Worm (Caenorhabditis elegans) whole organism, L3 larva: ENCODE results near the gene cab-1.

ENCODE experiments used
- fkh-10 ChIP-seq: sonication (generic microtip); optimal IDR thresholded peaks from 2 replicates; lab custom pipeline; 2017; ENCODE audit warnings: missing biosample characterization, missing genetic modification reagents, missing genetic modification characterization
- nhr-12 ChIP-seq: fragments of 150-350 bp; optimal IDR thresholded peaks from 2 replicates; lab custom pipeline; 2014; ENCODE audit warnings: missing biosample characterization, missing genetic modification characterization

ce11 chrX:12234424-12234823 lies 21.7 kb upstream of the cab-1 start:
- no peak for TF ChIP-seq fkh-10 (GFP tag; lab: Kevin White, UChicago)
- TF ChIP-seq nhr-12 (tag; lab: Kevin White, UChicago), result no peak
